Worm (Caenorhabditis elegans): ENCODE data around the gene nspb-8.

Gene nspb-8

DNA sequence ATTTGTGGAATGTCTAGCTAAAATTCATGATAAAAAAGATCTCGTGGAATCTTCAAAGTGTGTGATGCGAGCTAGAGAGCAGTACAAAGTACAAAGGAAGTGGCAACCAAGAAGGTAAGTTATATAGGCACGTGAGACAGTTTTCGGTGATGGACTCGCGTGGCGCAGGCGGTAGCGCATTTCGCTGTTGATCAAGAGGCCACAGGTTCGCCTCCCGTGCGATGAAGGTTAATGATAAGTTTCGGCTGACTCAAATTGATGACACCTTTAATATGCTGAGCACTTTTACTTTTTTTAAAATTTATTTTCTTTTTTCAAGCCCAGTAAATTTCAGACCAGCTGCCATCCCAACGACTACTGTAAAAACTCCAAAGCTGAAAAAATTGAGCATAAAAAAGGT is 36.5 kb upstream of the nspb-8 start:
- TF ChIP-seq ceh-19 (GFP tag; optimal IDR thresholded peaks at IDR 0.05) (no peak), mec-3 (tag; optimal IDR thresholded peaks at IDR 0.05; ENCODE audit: borderline replicate concordance) (no peak), unc-3 (GFP tag; conservative IDR thresholded peaks at IDR 0.05) (no peak), unc-3 (tag; optimal IDR thresholded peaks at IDR 0.05) (no peak), eyg-1 (tag; optimal IDR thresholded peaks at IDR 0.05) (no peak), ceh-6 (GFP tag; optimal IDR thresholded peaks at IDR 0.05) (no peak), ceh-2 (tag; optimal IDR thresholded peaks at IDR 0.05) (no peak), ceh-14 (tag; optimal IDR thresholded peaks at IDR 0.05) (no peak), pax-1 (tag; optimal IDR thresholded peaks at IDR 0.05) (no peak), elt-2 (tag; optimal IDR thresholded peaks at IDR 0.05) (no peak), ttx-3 (tag; optimal IDR thresholded peaks at IDR 0.05) (no peak), pros-1 (tag; optimal IDR thresholded peaks at IDR 0.05) (no peak), ztf-16 (tag; optimal IDR thresholded peaks at IDR 0.05) (no peak), npax-4 (tag; optimal IDR thresholded peaks at IDR 0.05) (no peak), dve-1 (tag; optimal IDR thresholded peaks at IDR 0.05) (no peak), ceh-34 (tag; optimal IDR thresholded peaks at IDR 0.05) (no peak), dmd-4 (tag; optimal IDR thresholded peaks at IDR 0.05; ENCODE audit: borderline replicate concordance) (no peak)

DNA sequence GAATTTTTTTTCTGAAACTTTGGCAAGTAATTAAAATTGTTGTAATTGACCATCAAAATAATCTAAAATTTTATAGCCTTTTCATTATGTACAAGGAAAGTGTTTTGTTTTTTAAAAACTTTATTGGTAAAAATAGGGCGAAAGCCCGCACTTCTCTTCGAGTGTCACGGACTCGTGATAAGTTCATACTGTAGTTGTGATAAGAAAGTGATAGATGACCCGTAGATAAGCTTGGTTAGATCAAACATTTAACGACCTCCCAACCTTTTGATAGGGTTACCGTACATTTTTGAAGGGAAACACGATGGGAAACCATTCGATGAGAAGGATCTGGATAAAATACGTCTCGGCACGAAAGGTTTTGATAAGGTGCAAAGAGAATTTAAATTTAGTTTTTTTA is 36.0 kb upstream of the nspb-8 start:
- TF ChIP-seq elt-2 (tag; optimal IDR thresholded peaks at IDR 0.05) (peak; percentile 80), lin-11 (tag; optimal IDR thresholded peaks at IDR 0.05) (no peak), Y22D7AL.16 (tag; optimal IDR thresholded peaks at IDR 0.05) (no peak), syd-9 (tag; optimal IDR thresholded peaks at IDR 0.05) (no peak), ahr-1 (tag; optimal IDR thresholded peaks at IDR 0.05) (no peak), pax-1 (tag; optimal IDR thresholded peaks at IDR 0.05) (no peak), sox-4 (tag; optimal IDR thresholded peaks at IDR 0.05) (no peak)

DNA sequence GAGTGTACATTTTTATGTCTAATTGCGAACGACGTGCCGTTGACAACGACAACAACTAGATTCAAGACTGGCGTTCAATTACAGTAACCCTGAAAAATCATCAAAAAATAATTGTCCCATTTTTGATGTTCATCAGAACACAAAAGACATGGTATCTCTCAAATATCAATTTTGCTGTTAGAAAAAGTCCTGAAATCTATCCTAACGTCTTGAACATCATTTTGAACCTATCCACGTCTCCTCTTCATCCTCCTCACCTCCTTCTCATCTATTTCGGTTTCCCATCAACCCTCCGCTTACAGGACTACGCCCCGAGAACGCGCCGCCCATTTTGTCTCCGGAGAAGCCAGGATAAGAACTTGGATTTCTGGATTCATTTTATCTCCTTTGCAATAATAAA is 35.3 kb upstream of the nspb-8 start, which contains the start of gene mltn-9:
Gene mltn-9 (plus strand): TSS at position 301 of the 400 bp plus-strand sequence.
- TF ChIP-seq T23F11.4 (GFP tag; optimal IDR thresholded peaks at IDR 0.05) (no peak), K02D7.2 (tag; optimal IDR thresholded peaks at IDR 0.05) (no peak), ceh-48 (tag; optimal IDR thresholded peaks at IDR 0.05) (no peak), hlh-13 (GFP tag; optimal IDR thresholded peaks at IDR 0.05) (no peak), elt-4 (tag; optimal IDR thresholded peaks at IDR 0.05) (no peak), ceh-2 (tag; optimal IDR thresholded peaks at IDR 0.05) (no peak), ceh-14 (tag; optimal IDR thresholded peaks at IDR 0.05) (no peak), unc-42 (tag; optimal IDR thresholded peaks at IDR 0.05) (no peak), hlh-30 (tag; optimal IDR thresholded peaks at IDR 0.05; ENCODE audit: insufficient read depth) (no peak), sox-2 (GFP tag; IDR thresholded peaks at IDR 0.05) (no peak)

DNA sequence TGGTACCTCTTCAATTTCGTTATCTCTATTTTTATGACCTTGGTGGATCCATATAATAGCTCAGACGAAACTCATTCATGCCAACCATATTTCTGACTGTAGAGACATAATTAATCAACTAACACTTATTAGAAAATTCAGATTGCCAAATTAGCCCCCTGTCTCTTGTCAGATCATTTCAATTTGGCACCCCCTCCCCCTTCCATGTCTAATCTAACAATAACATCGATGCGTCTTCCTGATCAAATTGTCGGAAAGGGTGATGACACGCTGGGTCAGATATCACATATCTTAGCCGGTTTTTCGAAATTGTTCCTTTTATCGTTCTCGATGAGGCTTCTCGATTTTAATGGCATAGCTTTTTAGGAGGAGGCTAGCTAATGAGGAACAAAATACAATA is 30.9 kb upstream of the nspb-8 start:
- no peak for TF ChIP-seq che-1 (tag; optimal IDR thresholded peaks at IDR 0.05)

DNA sequence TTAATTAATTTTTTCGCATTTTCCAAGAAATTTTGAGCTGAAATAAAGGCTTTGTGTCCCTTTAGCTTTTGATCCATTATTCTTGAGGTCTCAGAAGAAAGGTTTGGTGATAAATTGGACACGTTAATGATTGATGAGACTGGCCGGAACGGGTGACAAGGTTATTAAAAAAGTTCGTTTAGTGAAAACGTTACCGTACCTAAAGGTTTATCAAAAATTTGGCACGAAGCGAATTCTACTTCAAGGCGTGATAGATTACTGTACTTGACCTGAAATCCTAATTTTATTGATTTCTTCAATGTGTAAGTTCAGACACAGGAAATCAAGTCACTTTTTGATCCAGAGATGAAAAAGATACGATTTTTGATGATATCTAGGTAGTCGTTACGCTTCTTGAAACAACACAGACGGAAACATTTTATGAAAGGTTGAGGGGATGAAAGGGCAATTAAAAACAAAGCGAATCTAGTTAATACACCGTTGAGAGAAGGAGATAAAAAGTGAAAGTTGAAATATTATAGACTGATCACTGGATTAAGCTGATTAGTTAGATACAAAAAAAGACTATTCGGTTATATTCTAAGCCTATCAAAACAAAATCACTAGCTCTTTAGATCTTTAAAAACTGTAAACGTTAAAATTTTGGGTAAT is 30.2 kb upstream of the nspb-8 start:
- TF ChIP-seq ama-1 (optimal IDR thresholded peaks at IDR 0.05) (no peak), pqm-1 (tag; optimal IDR thresholded peaks at IDR 0.05) (no peak), nhr-232 (tag; optimal IDR thresholded peaks at IDR 0.05) (no peak), ceh-45 (GFP tag; IDR thresholded peaks at IDR 0.05) (no peak), T23F11.4 (GFP tag; optimal IDR thresholded peaks at IDR 0.05) (no peak), pat-9 (tag; optimal IDR thresholded peaks at IDR 0.05) (no peak), K02D7.2 (tag; optimal IDR thresholded peaks at IDR 0.05) (no peak), syd-9 (tag; optimal IDR thresholded peaks at IDR 0.05) (no peak), dve-1 (tag; optimal IDR thresholded peaks at IDR 0.05) (no peak), ceh-19 (GFP tag; optimal IDR thresholded peaks at IDR 0.05) (no peak), unc-42 (tag; optimal IDR thresholded peaks at IDR 0.05) (no peak), ceh-14 (tag; optimal IDR thresholded peaks at IDR 0.05) (no peak), elt-2 (tag; optimal IDR thresholded peaks at IDR 0.05) (no peak), dmd-4 (tag; optimal IDR thresholded peaks at IDR 0.05; ENCODE audit: borderline replicate concordance) (no peak), hlh-8 (tag; optimal IDR thresholded peaks at IDR 0.05) (no peak), hlh-13 (GFP tag; optimal IDR thresholded peaks at IDR 0.05) (no peak), fkh-6 (tag; optimal IDR thresholded peaks at IDR 0.05) (no peak)

All from whole organism, late embryonic.